Fruit fly (Drosophila melanogaster) whole organism: ENCODE results near the gene disp.

Source experiments
- Dll ChIP-seq: fragments of >200 bp; optimal IDR thresholded peaks from 2 replicates; lab custom pipeline; 2017
- pan ChIP-seq: fragments of >200 bp; optimal IDR thresholded peaks from 2 replicates; lab custom pipeline; 2017
- usp ChIP-seq: fragments of >200 bp; optimal IDR thresholded peaks from 2 replicates; lab custom pipeline; 2017; ENCODE audit warnings: missing biosample characterization, missing genetic modification characterization, mixed read lengths

dm6 chr3R:5861218-5861902, 5.2 kb upstream of the disp start:
- TF ChIP-seq Dll (lab: Kevin White, UChicago) (no peak), usp (GFP tag; lab: Kevin White, UChicago) (no peak), pan (lab: Kevin White, UChicago) (no peak)
